Worm (Caenorhabditis elegans) whole organism, L4 larva: ENCODE data around the gene M01A8.1.

Source experiments
- F49E8.2 ChIP-seq: sonication (generic microtip); optimal IDR thresholded peaks from 2 replicates; lab custom pipeline; 2016; ENCODE audit warnings: missing compliant biosample characterization, mild to moderate bottlenecking, missing genetic modification characterization, borderline replicate concordance
- T20F7.1 ChIP-seq: fragments of 200-800 bp; sonication (Bioruptor generic); optimal IDR thresholded peaks from 2 replicates; lab custom pipeline; 2018; ENCODE audit warnings: mild to moderate bottlenecking, missing genetic modification characterization, missing compliant biosample characterization
- Y48G9A.11 ChIP-seq: fragments of 200-800 bp; sonication (Bioruptor generic); IDR thresholded peaks from 2 replicates; pipeline ENCODE4 v1.3.6; 2022; ENCODE audit warnings: missing genetic modification reagents, missing genetic modification characterization, missing compliant biosample characterization
- aly-2 ChIP-seq: sonication (generic microtip); optimal IDR thresholded peaks from 2 replicates; lab custom pipeline; 2018; ENCODE audit warnings: missing biosample characterization, missing genetic modification characterization
- ctbp-1 ChIP-seq: fragments of 200-800 bp; sonication (Bioruptor generic); IDR thresholded peaks from 2 replicates; pipeline ENCODE4 v1.3.6; 2022; ENCODE audit warnings: missing genetic modification reagents, missing genetic modification characterization, missing compliant biosample characterization
- daf-16 ChIP-seq, 3 experiments: sonication (generic microtip); optimal IDR thresholded peaks; 2 replicates each; lab custom pipeline; 2016 to 2017; ENCODE audit warnings: missing genetic modification characterization in 3 of 3, missing genetic modification reagents in 3 of 3, mild to moderate bottlenecking in 2 of 3, missing compliant biosample characterization in 2 of 3, missing biosample characterization in 1 of 3, moderate library complexity in 1 of 3
- dmd-6 ChIP-seq: fragments of 200-800 bp; sonication (Bioruptor generic); IDR thresholded peaks from 2 replicates; pipeline ENCODE4 v1.3.6; 2022; ENCODE audit warnings: missing genetic modification reagents, missing genetic modification characterization, missing compliant biosample characterization
- dpl-1 ChIP-seq: fragments of 150-350 bp; optimal IDR thresholded peaks from 2 replicates; lab custom pipeline; 2014; ENCODE audit warnings: missing biosample characterization, missing genetic modification reagents, missing genetic modification characterization
- dve-1 ChIP-seq: sonication (generic microtip); optimal IDR thresholded peaks from 2 replicates; lab custom pipeline; 2017; ENCODE audit warnings: antibody characterized with exemption, mild to moderate bottlenecking, missing genetic modification characterization, missing compliant biosample characterization; ENCODE audit not compliant: insufficient read depth
- egl-27 ChIP-seq: sonication (generic microtip); optimal IDR thresholded peaks from 3 replicates; lab custom pipeline; 2017; ENCODE audit warnings: missing biosample characterization, missing genetic modification reagents, missing genetic modification characterization
- fos-1 ChIP-seq: fragments of 150-350 bp; optimal IDR thresholded peaks from 2 replicates; lab custom pipeline; 2014; ENCODE audit warnings: missing biosample characterization, missing genetic modification characterization
- hlh-11 ChIP-seq: fragments of 200-800 bp; sonication (Bioruptor generic); optimal IDR thresholded peaks from 2 replicates; lab custom pipeline; 2018; ENCODE audit warnings: mild to moderate bottlenecking, missing genetic modification characterization, missing compliant biosample characterization
- hlh-30 ChIP-seq: sonication (generic microtip); optimal IDR thresholded peaks from 2 replicates; lab custom pipeline; 2017; ENCODE audit warnings: antibody characterized with exemption, mild to moderate bottlenecking, missing genetic modification characterization, missing compliant biosample characterization; ENCODE audit not compliant: insufficient read depth
- hmg-1.1 ChIP-seq: fragments of 200-800 bp; sonication (Bioruptor generic); IDR thresholded peaks from 2 replicates; pipeline ENCODE4 v1.3.6; 2022; ENCODE audit warnings: missing genetic modification reagents, missing genetic modification characterization, missing compliant biosample characterization
- jun-1 ChIP-seq: fragments of 150-350 bp; optimal IDR thresholded peaks from 2 replicates; lab custom pipeline; 2014; ENCODE audit warnings: missing biosample characterization, missing genetic modification reagents, missing genetic modification characterization
- lim-7 ChIP-seq: fragments of 200-800 bp; sonication (Bioruptor generic); IDR thresholded peaks from 2 replicates; pipeline ENCODE4 v1.3.6; 2022; ENCODE audit warnings: missing genetic modification characterization, missing compliant biosample characterization
- lin-29 ChIP-seq: fragments of 200-800 bp; sonication (Bioruptor generic); IDR thresholded peaks from 2 replicates; pipeline ENCODE4 v1.3.6; 2022; ENCODE audit warnings: missing genetic modification reagents, missing genetic modification characterization, missing compliant biosample characterization
- lin-38 ChIP-seq: fragments of 200-800 bp; sonication (Bioruptor generic); IDR thresholded peaks from 2 replicates; pipeline ENCODE4 v1.3.6; 2022; ENCODE audit warnings: missing genetic modification reagents, missing genetic modification characterization, missing compliant biosample characterization
- lsy-2 ChIP-seq, 2 experiments: fragments of 150-350 bp in 1 of 2; sonication (generic microtip) in 1 of 2; optimal IDR thresholded peaks; 2 replicates each; lab custom pipeline; 2014 to 2017; ENCODE audit warnings: missing biosample characterization in 2 of 2, missing genetic modification characterization in 2 of 2
- madf-5 ChIP-seq, 2 experiments: fragments of 200-800 bp; sonication (Bioruptor generic); IDR thresholded peaks; 2 replicates each; pipeline ENCODE4 v1.3.6; 2022; ENCODE audit warnings: missing compliant biosample characterization in 2 of 2, missing genetic modification characterization in 2 of 2
- mdl-1 ChIP-seq, 2 experiments: fragments of 150-350 bp in 1 of 2; sonication (generic microtip) in 1 of 2; optimal IDR thresholded peaks; 2 replicates each; lab custom pipeline; 2014 to 2017; ENCODE audit warnings: missing biosample characterization in 2 of 2, missing genetic modification characterization in 2 of 2
- mdt-29 ChIP-seq: fragments of 200-800 bp; sonication (Bioruptor generic); IDR thresholded peaks from 2 replicates; pipeline ENCODE4 v1.3.6; 2022; ENCODE audit warnings: missing genetic modification reagents, missing genetic modification characterization, missing compliant biosample characterization
- mep-1 ChIP-seq: fragments of 150-350 bp; sonication (generic microtip); optimal IDR thresholded peaks from 3 replicates; lab custom pipeline; 2014; ENCODE audit warnings: missing biosample characterization, missing genetic modification characterization
- mes-2 ChIP-seq: sonication (generic microtip); optimal IDR thresholded peaks from 2 replicates; lab custom pipeline; 2016; ENCODE audit warnings: missing genotype, mild to moderate bottlenecking, missing genetic modification characterization, missing compliant biosample characterization; ENCODE audit not compliant: poor library complexity, severe bottlenecking
- mxl-2 ChIP-seq: fragments of 200-800 bp; sonication (Bioruptor generic); conservative IDR thresholded peaks from 2 replicates; pipeline ENCODE4 v1.3.6; 2022; ENCODE audit warnings: missing genetic modification reagents, missing genetic modification characterization, missing compliant biosample characterization
- nhr-11 ChIP-seq: fragments of 150-350 bp; optimal IDR thresholded peaks from 2 replicates; lab custom pipeline; 2014; ENCODE audit warnings: missing biosample characterization, missing genetic modification characterization
- nhr-237 ChIP-seq: sonication (generic microtip); optimal IDR thresholded peaks from 2 replicates; lab custom pipeline; 2017; ENCODE audit warnings: missing biosample characterization, missing genetic modification characterization
- nhr-25 ChIP-seq: sonication (generic microtip); optimal IDR thresholded peaks from 2 replicates; lab custom pipeline; 2017; ENCODE audit warnings: missing genetic modification characterization, mild to moderate bottlenecking, missing compliant biosample characterization, antibody characterized with exemption, moderate library complexity, borderline replicate concordance; ENCODE audit not compliant: insufficient read depth
- nhr-28 ChIP-seq: fragments of 150-350 bp; optimal IDR thresholded peaks from 2 replicates; lab custom pipeline; 2014; ENCODE audit warnings: missing biosample characterization, missing genetic modification characterization
- nhr-41 ChIP-seq: fragments of 200-800 bp; sonication (Bioruptor generic); IDR thresholded peaks from 2 replicates; pipeline ENCODE4 v1.3.6; 2022; ENCODE audit warnings: missing genetic modification reagents, missing genetic modification characterization, missing compliant biosample characterization
- nhr-76 ChIP-seq: fragments of 150-350 bp; optimal IDR thresholded peaks from 2 replicates; lab custom pipeline; 2014; ENCODE audit warnings: missing biosample characterization, missing genetic modification characterization
- rbr-2 ChIP-seq: sonication (generic microtip); optimal IDR thresholded peaks from 2 replicates; lab custom pipeline; 2016; ENCODE audit warnings: missing genotype, missing genetic modification characterization, missing compliant biosample characterization
- sdz-12 ChIP-seq: fragments of 200-800 bp; sonication (Bioruptor generic); optimal IDR thresholded peaks from 2 replicates; lab custom pipeline; 2018; ENCODE audit warnings: mild to moderate bottlenecking, missing genetic modification characterization, missing compliant biosample characterization
- set-16 ChIP-seq: fragments of 200-800 bp; sonication (Bioruptor generic); IDR thresholded peaks from 2 replicates; pipeline ENCODE4 v1.3.6; 2022; ENCODE audit warnings: missing genetic modification reagents, missing genetic modification characterization, missing compliant biosample characterization
- tra-1 ChIP-seq: fragments of 200-800 bp; sonication (Bioruptor generic); IDR thresholded peaks from 2 replicates; pipeline ENCODE4 v1.3.6; 2022; ENCODE audit warnings: missing genetic modification reagents, missing genetic modification characterization, missing compliant biosample characterization
- unc-130 ChIP-seq: sonication (generic microtip); optimal IDR thresholded peaks from 2 replicates; lab custom pipeline; 2016; ENCODE audit warnings: missing genetic modification reagents, missing genetic modification characterization, missing compliant biosample characterization
- unc-39 ChIP-seq: sonication (generic microtip); optimal IDR thresholded peaks from 2 replicates; lab custom pipeline; 2017; ENCODE audit warnings: missing biosample characterization, missing genetic modification characterization
- unc-62 ChIP-seq, 3 experiments: fragments of 150-350 bp in 1 of 3; sonication (generic microtip); optimal IDR thresholded peaks in 2 of 3; peaks in 1 of 3; 1 replicate in 1 of 3; 2 replicates in 2 of 3; lab custom pipeline; 2014 to 2017; ENCODE audit warnings: missing biosample characterization in 3 of 3, missing genetic modification characterization in 3 of 3, missing genetic modification reagents in 3 of 3, missing genotype in 1 of 3
- vab-7 ChIP-seq: fragments of 200-800 bp; sonication (Bioruptor generic); IDR thresholded peaks from 2 replicates; pipeline ENCODE4 v1.3.6; 2022; ENCODE audit warnings: missing genetic modification reagents, missing genetic modification characterization, missing compliant biosample characterization
- zfp-2 ChIP-seq: sonication (generic microtip); optimal IDR thresholded peaks from 2 replicates; lab custom pipeline; 2016; ENCODE audit warnings: mild to moderate bottlenecking, missing genetic modification characterization, missing compliant biosample characterization
- zfp-3 ChIP-seq: fragments of 200-800 bp; sonication (Bioruptor generic); conservative IDR thresholded peaks from 2 replicates; pipeline ENCODE4 v1.3.6; 2022; ENCODE audit warnings: missing genetic modification reagents, missing genetic modification characterization, missing compliant biosample characterization
- zip-11 ChIP-seq: fragments of 200-800 bp; sonication (Bioruptor generic); IDR thresholded peaks from 2 replicates; pipeline ENCODE4 v1.3.6; 2022; ENCODE audit warnings: missing genetic modification characterization, missing compliant biosample characterization
- zip-2 ChIP-seq: fragments of 150-350 bp; optimal IDR thresholded peaks from 2 replicates; lab custom pipeline; 2014; ENCODE audit warnings: missing biosample characterization, missing genetic modification characterization
- ztf-7 ChIP-seq: fragments of 150-350 bp; optimal IDR thresholded peaks from 2 replicates; lab custom pipeline; 2014; ENCODE audit warnings: missing biosample characterization, missing genetic modification characterization

Gene M01A8.1

DNA sequence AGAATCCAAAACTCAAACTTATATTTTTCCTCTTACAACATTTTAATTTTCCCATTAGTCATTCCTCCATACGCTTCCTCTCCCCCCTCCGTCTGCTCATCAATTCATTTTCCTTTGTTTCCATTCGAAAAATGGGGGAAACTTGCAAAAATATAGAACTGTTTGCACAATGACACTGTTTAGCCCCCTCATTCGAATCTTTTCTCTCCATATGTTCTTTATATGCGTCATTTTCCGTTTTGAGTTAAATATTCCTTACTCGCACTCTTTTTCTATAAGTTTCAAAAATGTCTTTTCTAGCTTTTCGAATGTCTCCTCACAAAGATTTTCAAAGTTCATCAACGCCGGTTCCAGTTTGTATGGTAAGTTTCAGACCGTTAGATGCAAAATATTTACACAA is at the start of gene M01A8.1:
Gene M01A8.1, plus strand, starts transcription at position 301 of the 400 bp plus-strand sequence.
- TF ChIP-seq madf-5 (GFP tag; IDR thresholded peaks at IDR 0.05; lab: Robert Waterston, UW), result no peak
- TF ChIP-seq hmg-1.1, result no peak
- no peak for TF ChIP-seq lim-7 (GFP tag; lab: Robert Waterston, UW)
- no peak for TF ChIP-seq F49E8.2 (tag; lab: Kevin White, UChicago)
- TF ChIP-seq fos-1 (tag; lab: Kevin White, UChicago), result no peak
- no peak for TF ChIP-seq mdt-29 (GFP tag; lab: Robert Waterston, UW)
- TF ChIP-seq unc-39, result no peak
- TF ChIP-seq ctbp-1, result no peak
- TF ChIP-seq, all 104 proteins: peak for 0

DNA sequence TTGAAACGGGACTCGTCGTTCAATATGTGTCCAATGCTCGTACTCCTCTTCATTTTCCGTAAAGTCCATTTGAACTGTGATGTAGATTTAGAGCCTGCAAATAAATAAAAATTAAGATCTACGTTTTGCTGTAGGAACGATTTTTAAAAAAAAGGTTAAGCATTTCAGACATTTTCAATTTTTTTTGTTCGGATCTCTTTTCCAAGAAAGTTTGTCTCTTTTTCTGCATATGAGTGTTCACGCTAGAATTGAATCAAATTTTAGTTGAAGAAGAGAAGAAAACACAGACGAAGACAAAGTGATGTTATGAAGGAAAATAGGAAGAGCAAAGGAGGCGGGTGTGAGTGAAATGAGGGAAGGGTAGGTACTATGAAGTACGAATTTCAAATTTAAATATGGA is 41.7 kb upstream of the M01A8.1 start, which contains the start of gene npr-29:
Gene npr-29, minus strand, starts transcription at position 101 of the 400 bp plus-strand sequence.
- TF ChIP-seq ztf-7 (tag; lab: Kevin White, UChicago), result no peak
- TF ChIP-seq hlh-11 (tag; lab: Kevin White, UChicago), result no peak
- TF ChIP-seq vab-7, result no peak
- no peak for TF ChIP-seq dpl-1 (GFP tag; lab: Kevin White, UChicago)
- TF ChIP-seq aly-2, result no peak
- TF ChIP-seq nhr-41 (GFP tag; lab: Robert Waterston, UW), result no peak
- TF ChIP-seq nhr-25 (tag; lab: Kevin White, UChicago), result no peak
- no peak for TF ChIP-seq dmd-6 (GFP tag; lab: Robert Waterston, UW)
- TF ChIP-seq zip-2 (tag; lab: Kevin White, UChicago), result no peak
- no peak for TF ChIP-seq nhr-76 (tag; lab: Kevin White, UChicago)
- no peak for TF ChIP-seq unc-130 (GFP tag; lab: Kevin White, UChicago)
- no peak for TF ChIP-seq mdl-1 (tag; optimal IDR thresholded peaks at IDR 0.05; lab: Kevin White, UChicago)
- TF ChIP-seq sdz-12 (GFP tag; lab: Kevin White, UChicago), result no peak
- no peak for TF ChIP-seq tra-1 (GFP tag; lab: Robert Waterston, UW)

DNA sequence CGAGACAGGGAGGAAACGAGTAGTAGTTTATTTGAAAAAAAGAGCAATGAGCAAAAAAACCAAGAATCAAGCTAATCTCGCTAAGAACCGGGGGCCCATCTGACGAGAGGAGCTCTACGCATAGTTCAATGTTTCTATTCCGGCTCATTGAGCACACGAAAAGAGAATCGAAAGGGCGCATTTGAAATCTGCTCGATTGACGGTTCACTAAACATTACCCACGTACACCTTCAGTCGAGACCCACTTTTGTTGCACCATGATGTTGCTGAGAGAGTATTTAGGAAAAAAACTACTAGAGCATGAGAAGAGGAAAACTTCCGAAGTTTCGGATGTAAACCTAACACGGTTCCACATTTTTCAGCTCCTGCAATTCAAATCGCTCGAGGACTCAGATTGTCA is 32.1 kb upstream of the M01A8.1 start:
- TF ChIP-seq Y48G9A.11 (GFP tag; lab: Robert Waterston, UW), result no peak
- no peak for TF ChIP-seq nhr-11
- no peak for TF ChIP-seq lin-29 (GFP tag; lab: Robert Waterston, UW)
- no peak for TF ChIP-seq zip-11 (GFP tag; lab: Robert Waterston, UW)
- TF ChIP-seq nhr-237 (tag; lab: Kevin White, UChicago), result no peak
- TF ChIP-seq jun-1 (tag; lab: Kevin White, UChicago), result no peak
- TF ChIP-seq zfp-2, result no peak
- TF ChIP-seq T20F7.1 (GFP tag; lab: Kevin White, UChicago), result no peak

DNA sequence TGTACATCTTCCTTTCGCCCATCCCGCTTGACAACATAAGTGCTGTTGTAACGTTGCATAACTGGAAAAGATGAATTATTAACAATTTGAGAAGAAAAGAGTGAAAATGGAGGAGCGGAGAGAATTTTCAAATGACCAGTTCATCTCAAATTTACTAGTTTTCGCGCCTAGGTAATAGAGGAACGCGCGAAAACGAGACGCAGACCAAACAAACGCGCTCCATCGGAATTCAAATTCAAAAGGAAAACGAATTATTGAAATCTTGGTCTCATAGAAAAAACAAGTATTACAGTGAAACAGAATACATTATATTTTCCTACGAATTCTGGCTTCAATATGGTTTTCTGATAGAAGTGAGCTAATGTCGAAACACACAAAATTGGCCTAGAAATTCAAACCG is 28.9 kb upstream of the M01A8.1 start:
- TF ChIP-seq unc-62 (GFP tag; optimal IDR thresholded peaks at IDR 0.05 in 1 of 2; lab: Kevin White, UChicago) (peak in 1 of 2 experiments; percentile 41), unc-62 (tag; optimal IDR thresholded peaks at IDR 0.05; lab: Kevin White, UChicago) (no peak), zfp-3 (no peak), lsy-2 (tag; optimal IDR thresholded peaks at IDR 0.05; lab: Kevin White, UChicago) (peak in 1 of 2 experiments; percentile 66), mes-2 (peak; percentile 39), dve-1 (tag; lab: Kevin White, UChicago) (peak; percentile 4), dpl-1 (GFP tag; lab: Kevin White, UChicago) (peak; percentile 87), daf-16 (GFP tag; optimal IDR thresholded peaks at IDR 0.05; lab: Kevin White, UChicago) (no peak), daf-16 (tag; optimal IDR thresholded peaks at IDR 0.05; lab: Kevin White, UChicago) (peak; percentile 23), set-16 (GFP tag; lab: Robert Waterston, UW) (no peak), mxl-2 (GFP tag; lab: Robert Waterston, UW) (no peak), hlh-30 (tag; lab: Kevin White, UChicago) (peak; percentile 35), nhr-28 (tag; lab: Kevin White, UChicago) (no peak), hlh-11 (tag; lab: Kevin White, UChicago) (peak; percentile 30), rbr-2 (tag; lab: Kevin White, UChicago) (no peak), lin-38 (GFP tag; lab: Robert Waterston, UW) (peak; percentile 76), egl-27 (tag; lab: Kevin White, UChicago) (no peak), mep-1 (tag; lab: Kevin White, UChicago) (peak; percentile 41)
